Worm (Caenorhabditis elegans) whole organism, midembryonic: Measurements from ENCODE around the gene Y41C4A.7.

Experiments
- T22C8.4 ChIP-seq: fragments of 200-800 bp; sonication (Bioruptor generic); IDR thresholded peaks from 2 replicates; pipeline ENCODE4 v1.3.6; 2022; ENCODE audit warnings: missing genetic modification characterization, missing compliant biosample characterization
- cog-1 ChIP-seq: sonication (generic microtip); optimal IDR thresholded peaks from 2 replicates; lab custom pipeline; 2016; ENCODE audit warnings: missing genetic modification characterization, missing compliant biosample characterization
- flt-1 ChIP-seq: fragments of 200-800 bp; sonication (Bioruptor generic); IDR thresholded peaks from 2 replicates; pipeline ENCODE4 v1.3.6; 2022; ENCODE audit warnings: missing genetic modification characterization, missing compliant biosample characterization
- klf-2 ChIP-seq: fragments of 200-800 bp; sonication (Bioruptor generic); conservative IDR thresholded peaks from 2 replicates; pipeline ENCODE4 v1.3.6; 2022; ENCODE audit warnings: missing genetic modification reagents, missing genetic modification characterization, missing compliant biosample characterization
- med-1 ChIP-seq: sonication (generic microtip); optimal IDR thresholded peaks from 2 replicates; lab custom pipeline; 2017; ENCODE audit warnings: missing genetic modification characterization, mild to moderate bottlenecking, missing compliant biosample characterization, antibody characterized with exemption, missing genetic modification reagents; ENCODE audit not compliant: insufficient read depth
- ref-1 ChIP-seq: fragments of 200-800 bp; sonication (Bioruptor generic); conservative IDR thresholded peaks from 2 replicates; pipeline ENCODE4 v1.3.6; 2022; ENCODE audit warnings: missing genetic modification reagents, missing genetic modification characterization, missing compliant biosample characterization
- tab-1 ChIP-seq: fragments of 200-800 bp; sonication (Bioruptor generic); IDR thresholded peaks from 2 replicates; pipeline ENCODE4 v1.3.6; 2022; ENCODE audit warnings: missing genetic modification characterization, missing compliant biosample characterization
- ztf-23 ChIP-seq: fragments of 200-800 bp; sonication (Bioruptor generic); IDR thresholded peaks from 2 replicates; pipeline ENCODE4 v1.3.6; 2022; ENCODE audit warnings: missing genetic modification reagents, missing genetic modification characterization, missing compliant biosample characterization
- ztf-29 ChIP-seq: fragments of 200-800 bp; sonication (Bioruptor generic); IDR thresholded peaks from 2 replicates; pipeline ENCODE4 v1.3.6; 2022; ENCODE audit warnings: missing genetic modification reagents, missing genetic modification characterization, missing compliant biosample characterization

The Y41C4A.7 gene

ce11 chrIII:11708722-11709121 lies 10.1 kb downstream of the Y41C4A.7 start, which contains the start of gene Y41C4A.8:
Y41C4A.8 (minus strand) TSS chrIII:11708822.
- TF ChIP-seq ztf-29 (GFP tag; lab: Robert Waterston, UW) (no peak), tab-1 (GFP tag; lab: Robert Waterston, UW) (no peak), cog-1 (no peak)

ce11 chrIII:11718548-11718947 lies 19.9 kb downstream of the Y41C4A.7 start, which contains the start of gene Y41C4A.9:
Y41C4A.9 (minus strand) TSS chrIII:11718645.
- no peak for TF ChIP-seq tab-1 (GFP tag; lab: Robert Waterston, UW)
- TF ChIP-seq med-1: no peak
- TF ChIP-seq flt-1 (GFP tag; lab: Robert Waterston, UW): no peak
- no peak for TF ChIP-seq cog-1
- no peak for TF ChIP-seq klf-2 (GFP tag; lab: Robert Waterston, UW)
- no peak for TF ChIP-seq T22C8.4 (GFP tag; lab: Robert Waterston, UW)
- TF ChIP-seq ref-1 (GFP tag; lab: Robert Waterston, UW): no peak
- TF ChIP-seq ztf-23 (GFP tag; lab: Robert Waterston, UW): no peak
- TF ChIP-seq ztf-29 (GFP tag; lab: Robert Waterston, UW): no peak

DNA sequence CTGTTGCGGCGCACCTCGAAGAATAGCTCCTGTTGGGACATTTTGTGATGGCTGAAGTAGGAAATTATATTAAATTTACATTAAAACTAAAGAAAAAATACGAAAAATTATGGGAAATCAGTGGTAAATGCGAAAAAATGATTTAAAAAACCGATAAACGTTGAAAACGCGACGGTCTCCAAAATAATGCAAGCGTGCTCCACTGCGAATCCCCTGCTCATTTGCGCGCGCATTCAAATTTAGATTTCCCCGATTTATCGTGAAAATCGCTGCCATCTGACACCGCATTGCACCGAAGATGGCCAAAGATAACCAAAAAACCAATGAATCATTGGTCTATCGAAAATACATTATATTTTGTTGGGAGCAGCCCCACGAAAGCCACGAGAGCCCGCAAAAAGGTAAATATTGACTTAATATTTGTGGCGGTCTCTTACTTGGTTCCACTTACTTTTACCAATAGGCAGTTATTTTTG lies 20.8 kb downstream of the Y41C4A.7 start, which contains the start of the genes elb-1 and Y41C4A.11:
Gene elb-1, minus strand, starts transcription at position 51 of the 476 bp plus-strand sequence.
Gene Y41C4A.11, plus strand, starts transcription at position 461 of the 476 bp plus-strand sequence.
- TF ChIP-seq flt-1 (GFP tag; lab: Robert Waterston, UW): no peak
- TF ChIP-seq ztf-23 (GFP tag; lab: Robert Waterston, UW): no peak

- no peak for TF ChIP-seq cog-1
- no peak for TF ChIP-seq klf-2 (GFP tag; lab: Robert Waterston, UW)
- no peak for TF ChIP-seq T22C8.4 (GFP tag; lab: Robert Waterston, UW)
- TF ChIP-seq ztf-23 (GFP tag; lab: Robert Waterston, UW): no peak
- no peak for TF ChIP-seq tab-1 (GFP tag; lab: Robert Waterston, UW)
- no peak for TF ChIP-seq flt-1 (GFP tag; lab: Robert Waterston, UW)
- no peak for TF ChIP-seq ztf-29 (GFP tag; lab: Robert Waterston, UW)
- no peak for TF ChIP-seq med-1
- TF ChIP-seq ref-1 (GFP tag; lab: Robert Waterston, UW): no peak
Measured at ce11 chrIII:11721405-11721804, 22.7 kb downstream of the Y41C4A.7 start, which contains the start of gene Y41C4A.32. Y41C4A.32 (plus strand) TSS chrIII:11721706.

ce11 chrIII:11726590-11726989 lies 27.9 kb downstream of the Y41C4A.7 start, which contains the start of gene Y41C4A.12:
Y41C4A.12 (minus strand) TSS chrIII:11726690.
- no peak for TF ChIP-seq T22C8.4 (GFP tag; lab: Robert Waterston, UW)
- no peak for TF ChIP-seq klf-2 (GFP tag; lab: Robert Waterston, UW)
- TF ChIP-seq ztf-23 (GFP tag; lab: Robert Waterston, UW): no peak
- no peak for TF ChIP-seq tab-1 (GFP tag; lab: Robert Waterston, UW)
- TF ChIP-seq med-1: no peak
- no peak for TF ChIP-seq ztf-29 (GFP tag; lab: Robert Waterston, UW)
- TF ChIP-seq ref-1 (GFP tag; lab: Robert Waterston, UW): no peak
- TF ChIP-seq cog-1: no peak
- no peak for TF ChIP-seq flt-1 (GFP tag; lab: Robert Waterston, UW)

- TF ChIP-seq ztf-23 (GFP tag; lab: Robert Waterston, UW) (no peak), klf-2 (GFP tag; lab: Robert Waterston, UW) (no peak), ref-1 (GFP tag; lab: Robert Waterston, UW) (no peak), T22C8.4 (GFP tag; lab: Robert Waterston, UW) (no peak), med-1 (no peak), cog-1 (no peak), tab-1 (GFP tag; lab: Robert Waterston, UW) (no peak), ztf-29 (GFP tag; lab: Robert Waterston, UW) (no peak), flt-1 (GFP tag; lab: Robert Waterston, UW) (no peak)
Measured at ce11 chrIII:11727010-11727409, 28.3 kb downstream of the Y41C4A.7 start.

ce11 chrIII:11730312-11730711 lies 31.6 kb downstream of the Y41C4A.7 start, which contains the start of gene Y41C4A.18:
Y41C4A.18 (plus strand) TSS chrIII:11730612.
- TF ChIP-seq flt-1 (GFP tag; lab: Robert Waterston, UW) (no peak), klf-2 (GFP tag; lab: Robert Waterston, UW) (no peak), ref-1 (GFP tag; lab: Robert Waterston, UW) (no peak)

DNA sequence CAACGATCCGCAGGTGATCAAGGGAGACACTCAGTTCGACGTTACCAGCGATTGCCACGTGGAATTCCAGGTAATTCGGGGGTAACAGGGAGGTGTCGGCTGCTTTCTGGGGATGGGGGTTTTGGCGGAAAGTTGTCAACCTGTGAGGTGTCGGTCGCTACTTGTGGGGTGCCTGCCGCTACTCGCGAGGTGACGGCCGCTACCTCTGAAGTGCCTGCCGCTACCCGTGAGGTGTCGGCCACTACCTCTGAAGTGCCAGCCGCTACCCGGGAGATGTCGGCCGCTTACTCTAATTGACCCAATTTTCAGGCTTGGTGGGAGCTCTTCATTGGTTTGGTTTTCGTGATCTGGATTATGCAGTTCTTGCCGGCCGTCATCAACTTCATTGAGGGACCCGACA lies 32.2 kb downstream of the Y41C4A.7 start:
- TF ChIP-seq T22C8.4 (GFP tag; lab: Robert Waterston, UW) (no peak), med-1 (no peak), cog-1 (no peak), klf-2 (GFP tag; lab: Robert Waterston, UW) (no peak), ztf-29 (GFP tag; lab: Robert Waterston, UW) (no peak), tab-1 (GFP tag; lab: Robert Waterston, UW) (no peak), ref-1 (GFP tag; lab: Robert Waterston, UW) (no peak), flt-1 (GFP tag; lab: Robert Waterston, UW) (no peak), ztf-23 (GFP tag; lab: Robert Waterston, UW) (no peak)

DNA sequence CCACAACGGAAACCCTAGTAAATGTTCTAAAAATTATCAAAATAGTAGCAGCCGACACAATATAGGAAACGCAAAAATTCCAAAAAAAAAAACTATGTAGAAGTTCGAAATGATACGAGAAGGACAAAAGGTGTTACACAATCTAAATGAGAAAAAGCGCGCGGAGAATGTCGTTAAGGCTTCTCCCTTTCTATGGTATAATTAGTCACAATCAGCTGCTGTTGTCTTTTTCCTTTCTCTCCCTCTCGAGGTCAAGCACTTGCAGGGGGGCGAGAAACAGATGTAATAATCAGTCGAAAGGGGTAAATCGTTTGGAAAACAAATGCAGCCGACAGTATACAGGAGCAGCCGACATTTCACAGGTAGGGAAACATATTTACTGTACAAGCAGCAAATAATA lies 32.8 kb downstream of the Y41C4A.7 start:
- no peak for TF ChIP-seq ref-1 (GFP tag; lab: Robert Waterston, UW)
- no peak for TF ChIP-seq ztf-29 (GFP tag; lab: Robert Waterston, UW)
- no peak for TF ChIP-seq klf-2 (GFP tag; lab: Robert Waterston, UW)
- no peak for TF ChIP-seq med-1
- no peak for TF ChIP-seq ztf-23 (GFP tag; lab: Robert Waterston, UW)
- no peak for TF ChIP-seq tab-1 (GFP tag; lab: Robert Waterston, UW)
- no peak for TF ChIP-seq T22C8.4 (GFP tag; lab: Robert Waterston, UW)
- TF ChIP-seq flt-1 (GFP tag; lab: Robert Waterston, UW): no peak

DNA sequence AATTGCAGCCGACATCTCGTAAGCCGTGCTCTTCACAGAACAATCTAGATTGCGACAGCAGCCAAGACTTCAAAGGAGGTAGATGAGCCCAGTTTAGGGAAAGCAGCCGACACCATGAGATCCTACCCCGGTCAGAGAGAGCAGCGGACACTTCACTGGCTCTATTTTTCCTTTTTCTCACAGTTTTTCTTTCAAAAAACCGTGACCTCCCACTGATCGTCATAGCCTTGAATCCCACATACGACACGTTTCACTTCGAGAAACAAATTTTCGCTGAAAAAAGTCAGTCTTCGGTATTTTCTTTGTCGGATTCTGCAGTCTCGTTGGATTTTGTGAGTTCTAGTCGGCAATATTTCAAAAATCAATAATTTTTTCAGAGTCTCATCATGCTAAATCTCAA lies 33.4 kb downstream of the Y41C4A.7 start, which contains the start of gene Y41C4A.21:
Gene Y41C4A.21, plus strand, starts transcription at position 301 of the 400 bp plus-strand sequence.
- TF ChIP-seq flt-1 (GFP tag; lab: Robert Waterston, UW) (no peak), ref-1 (GFP tag; lab: Robert Waterston, UW) (no peak), med-1 (no peak), ztf-23 (GFP tag; lab: Robert Waterston, UW) (no peak), tab-1 (GFP tag; lab: Robert Waterston, UW) (no peak), T22C8.4 (GFP tag; lab: Robert Waterston, UW) (no peak), ztf-29 (GFP tag; lab: Robert Waterston, UW) (no peak), klf-2 (GFP tag; lab: Robert Waterston, UW) (no peak), cog-1 (no peak)
